Fruit fly (Drosophila melanogaster) whole organism, embryonic: ENCODE results near the gene CG12814.

ENCODE experiments used
- Antp ChIP-seq: fragments of 200-800 bp; sonication (Bioruptor generic); optimal IDR thresholded peaks from 3 replicates; lab custom pipeline; 2016; ENCODE audit warnings: missing biosample characterization, missing genetic modification characterization
- Bgb ChIP-seq: fragments of 200-800 bp; sonication (Bioruptor generic); IDR thresholded peaks from 2 replicates; pipeline ENCODE4 v1.3.6; 2022; ENCODE audit warnings: missing biosample characterization, missing genetic modification characterization; ENCODE audit not compliant: partially characterized antibody
- Blimp-1 ChIP-seq: fragments of 200-800 bp; sonication (Bioruptor generic); optimal IDR thresholded peaks from 3 replicates; lab custom pipeline; 2018; ENCODE audit warnings: missing biosample characterization, missing genetic modification characterization, mild to moderate bottlenecking, moderate library complexity, missing genetic modification reagents
- CG10274 ChIP-seq: fragments of 200-800 bp; sonication (Bioruptor generic); optimal IDR thresholded peaks from 3 replicates; lab custom pipeline; 2017; ENCODE audit warnings: missing biosample characterization, mild to moderate bottlenecking, missing genetic modification characterization
- CG10959 ChIP-seq: fragments of 200-800 bp; sonication (Bioruptor generic); IDR thresholded peaks from 2 replicates; pipeline ENCODE4 v1.3.6; 2022; ENCODE audit warnings: missing biosample characterization, missing genetic modification characterization
- CG11398 ChIP-seq: fragments of 200-800 bp; sonication (Bioruptor generic); optimal IDR thresholded peaks from 2 replicates; lab custom pipeline; 2016; ENCODE audit warnings: missing biosample characterization, missing genetic modification characterization
- CG13287 ChIP-seq: fragments of 200-800 bp; sonication (Bioruptor generic); IDR thresholded peaks from 2 replicates; pipeline ENCODE4 v1.3.6; 2022; ENCODE audit warnings: missing biosample characterization, missing genetic modification characterization; ENCODE audit not compliant: partially characterized antibody
- CG13296 ChIP-seq: fragments of 200-800 bp; sonication (Bioruptor generic); optimal IDR thresholded peaks from 3 replicates; lab custom pipeline; 2018; ENCODE audit warnings: missing biosample characterization, mild to moderate bottlenecking, missing genetic modification characterization
- CG15011 ChIP-seq: fragments of 200-800 bp; sonication (Bioruptor generic); optimal IDR thresholded peaks from 3 replicates; lab custom pipeline; 2018; ENCODE audit warnings: missing biosample characterization, mild to moderate bottlenecking, missing genetic modification characterization
- CG15073 ChIP-seq: fragments of 200-800 bp; sonication (Bioruptor generic); optimal IDR thresholded peaks from 2 replicates; lab custom pipeline; 2016; ENCODE audit warnings: missing biosample characterization, missing genetic modification characterization
- CG15269 ChIP-seq: fragments of 200-800 bp; sonication (Bioruptor generic); optimal IDR thresholded peaks from 2 replicates; lab custom pipeline; 2018; ENCODE audit warnings: missing biosample characterization, mild to moderate bottlenecking, missing genetic modification characterization, moderate library complexity
- CG1602 ChIP-seq: fragments of 200-800 bp; sonication (Bioruptor generic); optimal IDR thresholded peaks from 3 replicates; lab custom pipeline; 2016; ENCODE audit warnings: missing biosample characterization, missing genetic modification characterization
- CG17186 ChIP-seq: fragments of 200-800 bp; sonication (Bioruptor generic); optimal IDR thresholded peaks from 3 replicates; lab custom pipeline; 2017; ENCODE audit warnings: missing biosample characterization, missing genetic modification reagents, missing genetic modification characterization
- CG1832 ChIP-seq: fragments of 200-800 bp; sonication (Bioruptor generic); optimal IDR thresholded peaks from 2 replicates; lab custom pipeline; 2017; ENCODE audit warnings: missing biosample characterization, mild to moderate bottlenecking, missing genetic modification characterization, inconsistent platforms
- CG18764 ChIP-seq: fragments of 200-800 bp; sonication (Bioruptor generic); optimal IDR thresholded peaks from 3 replicates; lab custom pipeline; 2016; ENCODE audit warnings: missing biosample characterization, missing genetic modification characterization
- CG2712 ChIP-seq: fragments of 200-800 bp; optimal IDR thresholded peaks from 3 replicates; lab custom pipeline; 2019; ENCODE audit warnings: missing biosample characterization, mild to moderate bottlenecking, missing genetic modification characterization, moderate library complexity
- CG31224 ChIP-seq: fragments of 200-800 bp; sonication (Bioruptor generic); IDR thresholded peaks from 2 replicates; pipeline ENCODE4 v1.3.6; 2022; ENCODE audit warnings: missing biosample characterization, missing genetic modification characterization
- CG34224 ChIP-seq: fragments of 200-800 bp; sonication (Bioruptor generic); IDR thresholded peaks from 3 replicates; pipeline ENCODE4 v1.3.6; 2022; ENCODE audit warnings: missing biosample characterization, missing genetic modification characterization; ENCODE audit not compliant: partially characterized antibody
- CG34422 ChIP-seq: fragments of 200-800 bp; sonication (Bioruptor generic); IDR thresholded peaks from 3 replicates; pipeline ENCODE4 v1.3.6; 2022; ENCODE audit warnings: missing biosample characterization, missing genetic modification characterization
- CG4328 ChIP-seq: fragments of 200-800 bp; sonication (Bioruptor generic); optimal IDR thresholded peaks from 3 replicates; lab custom pipeline; 2017; ENCODE audit warnings: missing biosample characterization, missing genetic modification reagents, missing genetic modification characterization
- CG8765 ChIP-seq: fragments of 200-800 bp; sonication (Bioruptor generic); IDR thresholded peaks from 2 replicates; pipeline ENCODE4 v1.3.6; 2022; ENCODE audit warnings: missing biosample characterization, missing genetic modification characterization
- CG8924 ChIP-seq: fragments of 200-800 bp; optimal IDR thresholded peaks from 3 replicates; lab custom pipeline; 2019; ENCODE audit warnings: missing biosample characterization, mild to moderate bottlenecking, missing genetic modification characterization, moderate library complexity
- CG9817 ChIP-seq: fragments of 200-800 bp; sonication (Bioruptor generic); optimal IDR thresholded peaks from 2 replicates; lab custom pipeline; 2018; ENCODE audit warnings: missing biosample characterization, mild to moderate bottlenecking, missing genetic modification characterization, moderate library complexity
- ERR ChIP-seq: fragments of 200-800 bp; sonication (Bioruptor generic); optimal IDR thresholded peaks from 2 replicates; lab custom pipeline; 2016; ENCODE audit warnings: missing biosample characterization, missing genetic modification characterization
- Eip74EF ChIP-seq, 2 experiments: fragments of 200-800 bp in 1 of 2; fragments of >200 bp in 1 of 2; sonication (Bioruptor generic) in 1 of 2; optimal IDR thresholded peaks; 2 replicates each; lab custom pipeline; 2017 to 2019; ENCODE audit warnings: missing biosample characterization in 2 of 2, missing genetic modification characterization in 2 of 2, mild to moderate bottlenecking in 1 of 2, moderate library complexity in 1 of 2
- Mad ChIP-seq: fragments of 200-800 bp; sonication (Bioruptor generic); optimal IDR thresholded peaks from 2 replicates; lab custom pipeline; 2016; ENCODE audit warnings: missing biosample characterization, missing genetic modification characterization
- Opbp ChIP-seq: fragments of 200-800 bp; sonication (Bioruptor generic); IDR thresholded peaks from 3 replicates; pipeline ENCODE4 v1.3.6; 2022; ENCODE audit warnings: missing biosample characterization, missing genetic modification characterization; ENCODE audit not compliant: partially characterized antibody
- Trl ChIP-seq, 3 experiments: fragments of >200 bp in 2 of 3; fragments of 200-800 bp in 1 of 3; sonication (Bioruptor generic) in 1 of 3; optimal IDR thresholded peaks; 2 replicates in 1 of 3; 3 replicates in 2 of 3; lab custom pipeline; 2016 to 2017; ENCODE audit warnings: missing biosample characterization in 1 of 3, missing genetic modification characterization in 1 of 3
- ara ChIP-seq: fragments of 200-800 bp; sonication (Bioruptor generic); IDR thresholded peaks from 2 replicates; pipeline ENCODE4 v1.3.6; 2022; ENCODE audit warnings: missing biosample characterization, missing genetic modification characterization
- bbx ChIP-seq: fragments of 200-800 bp; sonication (Bioruptor generic); IDR thresholded peaks from 2 replicates; pipeline ENCODE4 v1.3.6; 2022; ENCODE audit warnings: missing biosample characterization, missing genetic modification characterization; ENCODE audit not compliant: partially characterized antibody
- cad ChIP-seq: fragments of >200 bp; optimal IDR thresholded peaks from 2 replicates; lab custom pipeline; 2017; ENCODE audit warnings: missing biosample characterization, missing genetic modification characterization
- cg ChIP-seq: fragments of 200-800 bp; sonication (Bioruptor generic); optimal IDR thresholded peaks from 3 replicates; lab custom pipeline; 2019; ENCODE audit warnings: missing biosample characterization, mild to moderate bottlenecking, missing genetic modification characterization, moderate library complexity
- chinmo ChIP-seq: fragments of 200-800 bp; sonication (Bioruptor generic); IDR thresholded peaks from 4 replicates; pipeline ENCODE4 v1.3.6; 2022; ENCODE audit warnings: missing biosample characterization, missing genetic modification characterization; ENCODE audit not compliant: partially characterized antibody
- dmrt11E ChIP-seq: fragments of 200-800 bp; sonication (Bioruptor generic); optimal IDR thresholded peaks from 3 replicates; lab custom pipeline; 2018; ENCODE audit warnings: missing biosample characterization, mild to moderate bottlenecking, missing genetic modification characterization, moderate library complexity
- ftz-f1 ChIP-seq: fragments of 200-800 bp; sonication (Bioruptor generic); optimal IDR thresholded peaks from 2 replicates; lab custom pipeline; 2016; ENCODE audit warnings: missing biosample characterization, missing genetic modification characterization
- luna ChIP-seq: fragments of 200-800 bp; sonication (Bioruptor generic); optimal IDR thresholded peaks from 2 replicates; lab custom pipeline; 2016; ENCODE audit warnings: missing biosample characterization, missing genetic modification characterization
- onecut ChIP-seq: fragments of 200-800 bp; sonication (Bioruptor generic); IDR thresholded peaks from 2 replicates; pipeline ENCODE4 v1.3.6; 2022; ENCODE audit warnings: missing biosample characterization, missing genetic modification characterization
- pfk ChIP-seq: fragments of 200-800 bp; sonication (Bioruptor generic); optimal IDR thresholded peaks from 2 replicates; lab custom pipeline; 2018; ENCODE audit warnings: missing biosample characterization, mild to moderate bottlenecking, missing genetic modification characterization, moderate library complexity
- pros ChIP-seq: fragments of 200-800 bp; sonication (Bioruptor generic); optimal IDR thresholded peaks from 3 replicates; lab custom pipeline; 2019; ENCODE audit warnings: missing biosample characterization, mild to moderate bottlenecking, missing genetic modification characterization, moderate library complexity
- repo ChIP-seq: fragments of 200-800 bp; sonication (Bioruptor generic); optimal IDR thresholded peaks from 2 replicates; lab custom pipeline; 2016; ENCODE audit warnings: missing biosample characterization, missing genetic modification characterization
- row ChIP-seq: fragments of 200-800 bp; sonication (Bioruptor generic); IDR thresholded peaks from 3 replicates; pipeline ENCODE4 v1.3.6; 2022; ENCODE audit warnings: missing biosample characterization, missing genetic modification characterization
- sd ChIP-seq: fragments of 200-800 bp; sonication (Bioruptor generic); optimal IDR thresholded peaks from 3 replicates; lab custom pipeline; 2018; ENCODE audit warnings: missing biosample characterization, mild to moderate bottlenecking, missing genetic modification characterization, moderate library complexity
- so ChIP-seq: fragments of 200-800 bp; sonication (Bioruptor generic); IDR thresholded peaks from 3 replicates; pipeline ENCODE4 v1.3.6; 2022; ENCODE audit warnings: missing biosample characterization, missing genetic modification characterization
- sqz ChIP-seq: fragments of 200-800 bp; sonication (Bioruptor generic); optimal IDR thresholded peaks from 3 replicates; lab custom pipeline; 2018; ENCODE audit warnings: missing biosample characterization, mild to moderate bottlenecking, missing genetic modification characterization
- sug ChIP-seq: fragments of 200-800 bp; optimal IDR thresholded peaks from 2 replicates; lab custom pipeline; 2019; ENCODE audit warnings: missing biosample characterization, mild to moderate bottlenecking, missing genetic modification characterization, moderate library complexity
- tgo ChIP-seq: fragments of 200-800 bp; sonication (Bioruptor generic); IDR thresholded peaks from 3 replicates; pipeline ENCODE4 v1.3.6; 2022; ENCODE audit warnings: missing biosample characterization, missing genetic modification characterization
- trh ChIP-seq: fragments of 200-800 bp; sonication (Bioruptor generic); optimal IDR thresholded peaks from 2 replicates; lab custom pipeline; 2016; ENCODE audit warnings: missing biosample characterization, missing genetic modification characterization
- twi ChIP-seq: fragments of 200-800 bp; optimal IDR thresholded peaks from 2 replicates; lab custom pipeline; 2019; ENCODE audit warnings: missing biosample characterization, mild to moderate bottlenecking, missing genetic modification characterization, moderate library complexity
- z ChIP-seq: fragments of 200-800 bp; sonication (Bioruptor generic); IDR thresholded peaks from 3 replicates; pipeline ENCODE4 v1.3.6; 2022; ENCODE audit warnings: missing biosample characterization, missing genetic modification characterization

CG12814 gene

dm6 chr3R:10130091-10130490 is 59.3 kb downstream of the CG12814 start (continued):
- TF ChIP-seq ERR (GFP tag; lab: Kevin White, UChicago) = no peak
- TF ChIP-seq Antp (GFP tag; lab: Kevin White, UChicago) = peak; percentile 1
- no peak for TF ChIP-seq CG1832 (GFP tag; lab: Kevin White, UChicago)
- TF ChIP-seq CG9817 (tag; lab: Kevin White, UChicago) = peak; percentile 66
- TF ChIP-seq sd (tag; lab: Kevin White, UChicago) = peak; percentile 16
- peak; percentile 37 for TF ChIP-seq CG15011
- TF ChIP-seq CG31224 (GFP tag; lab: Robert Waterston, UW) = no peak
- TF ChIP-seq CG4328 (GFP tag; lab: Kevin White, UChicago) = no peak
- no peak for TF ChIP-seq CG11398 (GFP tag; lab: Kevin White, UChicago)
- TF ChIP-seq CG17186 (GFP tag; lab: Kevin White, UChicago) = no peak
- no peak for TF ChIP-seq twi (tag; lab: Kevin White, UChicago)
- no peak for TF ChIP-seq cad (GFP tag; lab: Kevin White, UChicago)
- TF ChIP-seq CG10274 (GFP tag; lab: Kevin White, UChicago) = no peak
- no peak for TF ChIP-seq pfk (GFP tag; lab: Kevin White, UChicago)
- TF ChIP-seq luna = no peak
- peak; percentile 26 for TF ChIP-seq CG1602
- TF ChIP-seq CG10959 (GFP tag; lab: Robert Waterston, UW) = no peak
- TF ChIP-seq cg = no peak
- TF ChIP-seq so = no peak
- no peak for TF ChIP-seq trh (GFP tag; lab: Kevin White, UChicago)
- no peak for TF ChIP-seq Bgb (GFP tag; lab: Robert Waterston, UW)
- TF ChIP-seq sug (tag; lab: Kevin White, UChicago) = peak; percentile 33
- no peak for TF ChIP-seq Mad (GFP tag; lab: Kevin White, UChicago)
- no peak; the same call in 1 of the 2 replicates for TF ChIP-seq onecut (GFP tag; lab: Robert Waterston, UW)
- no peak for TF ChIP-seq CG15073 (GFP tag; lab: Kevin White, UChicago)
- TF ChIP-seq, all 482 proteins: peak for 227

dm6 chr3R:10125477-10125876 is 63.9 kb downstream of the CG12814 start, which contains the start of gene knk:
TSS of gene knk (minus strand) at chr3R:10125664.
- TF ChIP-seq Trl (optimal IDR thresholded peaks at IDR 0.05; lab: Kevin White, UChicago) (peak; percentile 24 to 46), Trl (GFP tag; optimal IDR thresholded peaks at IDR 0.05; lab: Kevin White, UChicago) (no peak), ftz-f1 (peak; percentile 59), z (peak; percentile 75; the same call in 2 of the 3 replicates), CG34422 (GFP tag; lab: Robert Waterston, UW) (peak; percentile 34; the same call in 1 of the 3 replicates), CG15269 (peak; percentile 87), CG18764 (GFP tag; lab: Kevin White, UChicago) (no peak), CG34224 (GFP tag; lab: Robert Waterston, UW) (peak; percentile 33; the same call in 1 of the 3 replicates), CG13287 (GFP tag; lab: Robert Waterston, UW) (peak; percentile 48), Opbp (GFP tag; lab: Robert Waterston, UW) (peak; percentile 33; the same call in 1 of the 3 replicates), Eip74EF (GFP tag; optimal IDR thresholded peaks at IDR 0.05; lab: Kevin White, UChicago) (peak in 1 of 2 experiments; percentile 71), CG13296 (peak; percentile 29), row (GFP tag; lab: Robert Waterston, UW) (peak; percentile 49; the same call in 1 of the 3 replicates), chinmo (GFP tag; lab: Robert Waterston, UW) (peak; percentile 94), Blimp-1 (GFP tag; lab: Kevin White, UChicago) (peak; percentile 54), sd (tag; lab: Kevin White, UChicago) (peak; percentile 33), repo (GFP tag; lab: Kevin White, UChicago) (no peak), bbx (peak; percentile 43; the same call in 1 of the 2 replicates), ara (0 out of 2 replicates have a peak, but pooled peaks have one; percentile 24), tgo (no peak), sqz (GFP tag; lab: Kevin White, UChicago) (peak; percentile 39), dmrt11E (tag; lab: Kevin White, UChicago) (no peak), CG2712 (peak; percentile 25), Antp (GFP tag; lab: Kevin White, UChicago) (no peak), pros (GFP tag; lab: Kevin White, UChicago) (peak; percentile 99), CG8924 (tag; lab: Kevin White, UChicago) (peak; percentile 38), CG8765 (no peak)
